Fruit fly (Drosophila melanogaster) whole organism, embryonic: Measurements from ENCODE around the gene Nup37.

Experiments
- B-H2 ChIP-seq: fragments of 200-800 bp; sonication (Bioruptor generic); optimal IDR thresholded peaks from 2 replicates; lab custom pipeline; 2018; ENCODE audit warnings: missing biosample characterization, mild to moderate bottlenecking, missing genetic modification characterization
- BtbVII ChIP-seq: fragments of 200-800 bp; sonication (Bioruptor generic); optimal IDR thresholded peaks from 3 replicates; lab custom pipeline; 2017; ENCODE audit warnings: missing biosample characterization, mild to moderate bottlenecking, missing genetic modification characterization
- CG10147 ChIP-seq: fragments of 200-800 bp; sonication (Bioruptor generic); optimal IDR thresholded peaks from 2 replicates; lab custom pipeline; 2019; ENCODE audit warnings: missing biosample characterization, mild to moderate bottlenecking, missing genetic modification characterization, moderate library complexity
- CG10366 ChIP-seq: fragments of 200-800 bp; sonication (Bioruptor generic); IDR thresholded peaks from 2 replicates; pipeline ENCODE4 v1.3.6; 2022; ENCODE audit warnings: missing biosample characterization, missing genetic modification characterization
- CG11085 ChIP-seq: fragments of 200-800 bp; sonication (Bioruptor generic); IDR thresholded peaks from 2 replicates; pipeline ENCODE4 v1.3.6; 2022; ENCODE audit warnings: missing biosample characterization, missing genetic modification characterization
- CG11398 ChIP-seq: fragments of 200-800 bp; sonication (Bioruptor generic); optimal IDR thresholded peaks from 2 replicates; lab custom pipeline; 2016; ENCODE audit warnings: missing biosample characterization, missing genetic modification characterization
- CG12769 ChIP-seq: fragments of 200-800 bp; sonication (Bioruptor generic); optimal IDR thresholded peaks from 2 replicates; lab custom pipeline; 2019; ENCODE audit warnings: missing biosample characterization, mild to moderate bottlenecking, missing genetic modification characterization, moderate library complexity
- CG13894 ChIP-seq: fragments of 200-800 bp; sonication (Bioruptor generic); optimal IDR thresholded peaks from 3 replicates; lab custom pipeline; 2018; ENCODE audit warnings: missing biosample characterization, mild to moderate bottlenecking, missing genetic modification characterization, moderate library complexity
- CG15073 ChIP-seq: fragments of 200-800 bp; sonication (Bioruptor generic); optimal IDR thresholded peaks from 2 replicates; lab custom pipeline; 2016; ENCODE audit warnings: missing biosample characterization, missing genetic modification characterization
- CG3726 ChIP-seq: fragments of 200-800 bp; sonication (Bioruptor generic); IDR thresholded peaks from 3 replicates; pipeline ENCODE4, ENCODE4 v1.3.6; 2022; ENCODE audit warnings: missing biosample characterization, missing genetic modification characterization
- CG3838 ChIP-seq: fragments of 200-800 bp; sonication (Bioruptor generic); optimal IDR thresholded peaks from 3 replicates; lab custom pipeline; 2016; ENCODE audit warnings: missing biosample characterization, missing genetic modification characterization
- CG4328 ChIP-seq: fragments of 200-800 bp; sonication (Bioruptor generic); optimal IDR thresholded peaks from 3 replicates; lab custom pipeline; 2017; ENCODE audit warnings: missing biosample characterization, missing genetic modification reagents, missing genetic modification characterization
- CG4360 ChIP-seq: fragments of 200-800 bp; sonication (Bioruptor generic); IDR thresholded peaks from 2 replicates; pipeline ENCODE4 v1.3.6; 2022; ENCODE audit warnings: missing biosample characterization, missing genetic modification characterization
- CG5180 ChIP-seq: fragments of 200-800 bp; sonication (Bioruptor generic); optimal IDR thresholded peaks from 3 replicates; lab custom pipeline; 2017; ENCODE audit warnings: missing biosample characterization, missing genetic modification characterization, mild to moderate bottlenecking, moderate library complexity, missing genetic modification reagents
- CrebB ChIP-seq: fragments of 200-800 bp; sonication (Bioruptor generic); optimal IDR thresholded peaks from 3 replicates; lab custom pipeline; 2018; ENCODE audit warnings: missing biosample characterization, mild to moderate bottlenecking, missing genetic modification characterization
- D19A ChIP-seq: fragments of 200-800 bp; optimal IDR thresholded peaks from 3 replicates; lab custom pipeline; 2019; ENCODE audit warnings: missing biosample characterization, mild to moderate bottlenecking, missing genetic modification characterization, moderate library complexity
- Dbx ChIP-seq: fragments of 200-800 bp; sonication (Bioruptor generic); IDR thresholded peaks from 3 replicates; pipeline ENCODE4 v1.3.6; 2022; ENCODE audit warnings: missing biosample characterization, missing genetic modification characterization
- Dek ChIP-seq: fragments of 200-800 bp; sonication (Bioruptor generic); optimal IDR thresholded peaks from 3 replicates; lab custom pipeline; 2019; ENCODE audit warnings: missing biosample characterization, mild to moderate bottlenecking, missing genetic modification characterization, moderate library complexity
- Dip3 ChIP-seq: fragments of 200-800 bp; sonication (Bioruptor generic); optimal IDR thresholded peaks from 3 replicates; lab custom pipeline; 2016; ENCODE audit warnings: missing biosample characterization, missing genetic modification characterization
- Dll ChIP-seq: fragments of 200-800 bp; sonication (Bioruptor generic); IDR thresholded peaks from 4 replicates; pipeline ENCODE4 v1.3.6; 2022; ENCODE audit warnings: missing biosample characterization, missing genetic modification characterization; ENCODE audit not compliant: partially characterized antibody
- Fer3 ChIP-seq: fragments of 200-800 bp; sonication (Bioruptor generic); optimal IDR thresholded peaks from 2 replicates; lab custom pipeline; 2018; ENCODE audit warnings: missing biosample characterization, mild to moderate bottlenecking, missing genetic modification characterization, moderate library complexity
- Gug ChIP-seq: fragments of 200-800 bp; sonication (Bioruptor generic); IDR thresholded peaks from 4 replicates; pipeline ENCODE4 v1.3.6; 2022; ENCODE audit warnings: missing biosample characterization, missing genetic modification characterization
- H15 ChIP-seq: fragments of 200-800 bp; sonication (Bioruptor generic); IDR thresholded peaks from 3 replicates; pipeline ENCODE4 v1.3.6; 2022; ENCODE audit warnings: missing biosample characterization, missing genetic modification characterization
- Hmr ChIP-seq: fragments of 200-800 bp; sonication (Bioruptor generic); optimal IDR thresholded peaks from 3 replicates; lab custom pipeline; 2017; ENCODE audit warnings: mild to moderate bottlenecking, missing biosample characterization, missing genetic modification reagents, missing genetic modification characterization
- Hr78 ChIP-seq, 2 experiments: fragments of 200-800 bp in 1 of 2; fragments of >200 bp in 1 of 2; sonication (Bioruptor generic) in 1 of 2; optimal IDR thresholded peaks; 2 replicates each; lab custom pipeline; 2017 to 2019; ENCODE audit warnings: missing biosample characterization in 2 of 2, missing genetic modification characterization in 2 of 2, mild to moderate bottlenecking in 1 of 2, moderate library complexity in 1 of 2
- Mad ChIP-seq: fragments of 200-800 bp; sonication (Bioruptor generic); optimal IDR thresholded peaks from 2 replicates; lab custom pipeline; 2016; ENCODE audit warnings: missing biosample characterization, missing genetic modification characterization
- Med ChIP-seq: fragments of 200-800 bp; sonication (Bioruptor generic); peaks from one replicate; lab custom pipeline; 2016; ENCODE audit warnings: missing biosample characterization, missing genetic modification characterization, mild to moderate bottlenecking, inconsistent platforms, moderate library complexity
- NFAT ChIP-seq: fragments of 200-800 bp; sonication (Bioruptor generic); IDR thresholded peaks from 2 replicates; pipeline ENCODE4 v1.3.6; 2022; ENCODE audit warnings: missing biosample characterization, missing genetic modification characterization
- Scr ChIP-seq: fragments of 200-800 bp; sonication (Bioruptor generic); IDR thresholded peaks from 2 replicates; pipeline ENCODE4 v1.3.6; 2022; ENCODE audit warnings: missing biosample characterization, missing genetic modification characterization; ENCODE audit not compliant: partially characterized antibody
- Sox102F ChIP-seq: fragments of 200-800 bp; sonication (Bioruptor generic); optimal IDR thresholded peaks from 2 replicates; lab custom pipeline; 2018; ENCODE audit warnings: missing biosample characterization, mild to moderate bottlenecking, missing genetic modification characterization, moderate library complexity
- Sry-β ChIP-seq: fragments of 200-800 bp; sonication (Bioruptor generic); optimal IDR thresholded peaks from 2 replicates; lab custom pipeline; 2018; ENCODE audit warnings: missing biosample characterization, mild to moderate bottlenecking, missing genetic modification characterization, moderate library complexity
- abd-A ChIP-seq: fragments of 200-800 bp; sonication (Bioruptor generic); optimal IDR thresholded peaks from 3 replicates; lab custom pipeline; 2019; ENCODE audit warnings: missing biosample characterization, mild to moderate bottlenecking, missing genetic modification characterization, moderate library complexity
- ac ChIP-seq: fragments of 200-800 bp; sonication (Bioruptor generic); optimal IDR thresholded peaks from 3 replicates; lab custom pipeline; 2017; ENCODE audit warnings: missing biosample characterization, mild to moderate bottlenecking, missing genetic modification characterization
- bbx ChIP-seq: fragments of 200-800 bp; sonication (Bioruptor generic); IDR thresholded peaks from 2 replicates; pipeline ENCODE4 v1.3.6; 2022; ENCODE audit warnings: missing biosample characterization, missing genetic modification characterization; ENCODE audit not compliant: partially characterized antibody
- chm ChIP-seq: fragments of 200-800 bp; sonication (Bioruptor generic); IDR thresholded peaks from 2 replicates; pipeline ENCODE4 v1.3.6; 2022; ENCODE audit warnings: missing biosample characterization, missing genetic modification characterization
- crol ChIP-seq: fragments of 200-800 bp; sonication (Bioruptor generic); IDR thresholded peaks from 2 replicates; pipeline ENCODE4 v1.3.6; 2022; ENCODE audit warnings: missing biosample characterization, missing genetic modification characterization
- da ChIP-seq: fragments of 200-800 bp; sonication (Bioruptor generic); optimal IDR thresholded peaks from 2 replicates; lab custom pipeline; 2016; ENCODE audit warnings: missing biosample characterization, missing genetic modification characterization
- eyg ChIP-seq: fragments of 200-800 bp; sonication (Bioruptor generic); optimal IDR thresholded peaks from 3 replicates; lab custom pipeline; 2016; ENCODE audit warnings: missing biosample characterization, missing genetic modification characterization
- gsb ChIP-seq: fragments of 200-800 bp; sonication (Bioruptor generic); IDR thresholded peaks from 2 replicates; pipeline ENCODE4 v1.3.6; 2022; ENCODE audit warnings: missing biosample characterization, missing genetic modification characterization
- h ChIP-seq: fragments of >200 bp; optimal IDR thresholded peaks from 2 replicates; lab custom pipeline; 2017
- hbn ChIP-seq: fragments of 200-800 bp; sonication (Bioruptor generic); IDR thresholded peaks from 2 replicates; pipeline ENCODE4 v1.3.6; 2022; ENCODE audit warnings: missing biosample characterization, missing genetic modification characterization; ENCODE audit not compliant: partially characterized antibody
- insv ChIP-seq, 2 experiments: fragments of 200-800 bp; sonication (Bioruptor generic); optimal IDR thresholded peaks; 3 replicates each; lab custom pipeline; 2016 to 2018; ENCODE audit warnings: missing biosample characterization in 2 of 2, missing genetic modification characterization in 2 of 2
- kay ChIP-seq: fragments of 200-800 bp; sonication (Bioruptor generic); optimal IDR thresholded peaks from 2 replicates; lab custom pipeline; 2016; ENCODE audit warnings: missing biosample characterization, missing genetic modification characterization
- lilli ChIP-seq: fragments of 200-800 bp; sonication (Bioruptor generic); optimal IDR thresholded peaks from 3 replicates; lab custom pipeline; 2016; ENCODE audit warnings: missing biosample characterization, missing genetic modification characterization
- luna ChIP-seq: fragments of 200-800 bp; sonication (Bioruptor generic); optimal IDR thresholded peaks from 2 replicates; lab custom pipeline; 2016; ENCODE audit warnings: missing biosample characterization, missing genetic modification characterization
- mirr ChIP-seq: fragments of 200-800 bp; sonication (Bioruptor generic); optimal IDR thresholded peaks from 3 replicates; lab custom pipeline; 2018; ENCODE audit warnings: missing biosample characterization, mild to moderate bottlenecking, missing genetic modification characterization
- nmo ChIP-seq: fragments of 200-800 bp; sonication (Bioruptor generic); optimal IDR thresholded peaks from 2 replicates; lab custom pipeline; 2018; ENCODE audit warnings: missing biosample characterization, mild to moderate bottlenecking, missing genetic modification characterization, moderate library complexity
- stwl ChIP-seq: fragments of 200-800 bp; sonication (Bioruptor generic); optimal IDR thresholded peaks from 3 replicates; lab custom pipeline; 2018; ENCODE audit warnings: missing biosample characterization, mild to moderate bottlenecking, missing genetic modification characterization, moderate library complexity
- vvl ChIP-seq: fragments of 200-800 bp; sonication (Bioruptor generic); IDR thresholded peaks from 2 replicates; pipeline ENCODE4 v1.3.6; 2022; ENCODE audit warnings: missing biosample characterization, missing genetic modification characterization
- wor ChIP-seq: fragments of 200-800 bp; sonication (Bioruptor generic); IDR thresholded peaks from 2 replicates; pipeline ENCODE4 v1.3.6; 2022; ENCODE audit warnings: missing biosample characterization, missing genetic modification characterization

Gene Nup37

DNA sequence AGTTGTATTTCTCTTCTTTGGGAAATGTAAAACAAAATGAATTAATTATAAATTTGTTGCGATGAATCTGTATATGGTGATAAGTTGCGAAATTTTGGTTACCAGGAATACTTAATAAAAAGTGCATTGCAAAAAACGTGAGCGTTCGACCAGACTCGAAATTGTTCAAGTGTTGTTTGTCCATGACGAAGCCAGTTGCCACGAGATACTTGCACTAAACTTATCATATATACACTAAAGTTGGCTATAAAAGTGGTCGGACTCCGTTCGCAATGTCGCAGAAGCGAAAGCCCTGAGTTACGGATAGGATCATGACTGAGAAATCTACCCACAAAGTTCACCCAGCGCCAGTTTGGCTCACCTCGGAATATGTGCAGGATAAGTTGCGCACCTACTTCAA, 26.1 kb downstream of the Nup37 start, which contains the start of gene CG11878 (continued):
- no peak for TF ChIP-seq abd-A (tag; lab: Kevin White, UChicago)
- no peak for TF ChIP-seq chm (GFP tag; lab: Robert Waterston, UW)
- TF ChIP-seq CG10147, result no peak
- no peak for TF ChIP-seq CG4328 (GFP tag; lab: Kevin White, UChicago)
- TF ChIP-seq gsb (GFP tag; lab: Robert Waterston, UW), result no peak
- TF ChIP-seq CG11085 (GFP tag; lab: Robert Waterston, UW), result no peak

DNA sequence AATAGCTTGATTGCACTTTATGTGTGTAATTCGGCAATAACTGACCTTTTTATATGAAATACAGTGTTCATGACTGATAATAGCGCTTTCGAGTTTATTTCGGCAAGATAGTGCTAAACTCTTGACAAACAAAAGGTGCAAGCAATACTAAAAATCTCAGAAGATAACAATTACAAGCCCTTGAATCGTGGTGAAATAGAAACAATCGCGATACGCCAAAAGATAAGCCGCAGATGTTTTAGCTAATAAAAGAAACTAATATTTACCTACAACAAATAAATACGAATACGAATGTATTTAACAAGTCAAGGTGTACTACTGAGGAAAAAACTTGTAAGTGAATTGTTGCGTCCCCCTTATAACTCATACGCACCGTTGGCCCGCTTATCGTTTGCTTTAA, 27.8 kb downstream of the Nup37 start:
- TF ChIP-seq Hr78 (GFP tag; optimal IDR thresholded peaks at IDR 0.05; lab: Kevin White, UChicago) (no peak), D19A (no peak), CG5180 (no peak), CG3726 (GFP tag; lab: Robert Waterston, UW) (no peak), crol (no peak), Sry-β (no peak), H15 (GFP tag; lab: Robert Waterston, UW) (no peak), Hmr (peak; percentile 75), CG4360 (no peak), da (GFP tag; lab: Kevin White, UChicago) (no peak), gsb (GFP tag; lab: Robert Waterston, UW) (no peak), hbn (no peak), CG15073 (GFP tag; lab: Kevin White, UChicago) (no peak), Dbx (no peak), wor (no peak), CG10366 (GFP tag; lab: Robert Waterston, UW) (no peak), Gug (no peak), stwl (tag; lab: Kevin White, UChicago) (no peak), nmo (no peak), mirr (peak; percentile 69), insv (GFP tag; optimal IDR thresholded peaks at IDR 0.05; lab: Kevin White, UChicago) (no peak), CG12769 (tag; lab: Kevin White, UChicago) (peak; percentile 42), Dip3 (no peak), Med (GFP tag; lab: Kevin White, UChicago) (peak; percentile 67), CG11398 (GFP tag; lab: Kevin White, UChicago) (no peak), CG13894 (peak; percentile 57), Dll (GFP tag; lab: Robert Waterston, UW) (no peak), BtbVII (peak; percentile 66), Dek (tag; lab: Kevin White, UChicago) (peak; percentile 38), ac (GFP tag; lab: Kevin White, UChicago) (no peak), luna (GFP tag; lab: Kevin White, UChicago) (no peak), CrebB (tag; lab: Kevin White, UChicago) (peak; percentile 60), Scr (no peak), lilli (no peak), B-H2 (GFP tag; lab: Kevin White, UChicago) (peak; percentile 36), eyg (GFP tag; lab: Kevin White, UChicago) (peak; percentile 14), CG3838 (no peak), Mad (no peak), kay (no peak), NFAT (GFP tag; lab: Robert Waterston, UW) (no peak), Fer3 (peak; percentile 54), vvl (GFP tag; lab: Robert Waterston, UW) (no peak), Sox102F (GFP tag; lab: Kevin White, UChicago) (no peak), bbx (GFP tag; lab: Robert Waterston, UW) (no peak), h (lab: Kevin White, UChicago) (no peak)
